Worm (Caenorhabditis elegans): Measurements from ENCODE around the gene ZK1236.9.

ZK1236.9 gene

DNA sequence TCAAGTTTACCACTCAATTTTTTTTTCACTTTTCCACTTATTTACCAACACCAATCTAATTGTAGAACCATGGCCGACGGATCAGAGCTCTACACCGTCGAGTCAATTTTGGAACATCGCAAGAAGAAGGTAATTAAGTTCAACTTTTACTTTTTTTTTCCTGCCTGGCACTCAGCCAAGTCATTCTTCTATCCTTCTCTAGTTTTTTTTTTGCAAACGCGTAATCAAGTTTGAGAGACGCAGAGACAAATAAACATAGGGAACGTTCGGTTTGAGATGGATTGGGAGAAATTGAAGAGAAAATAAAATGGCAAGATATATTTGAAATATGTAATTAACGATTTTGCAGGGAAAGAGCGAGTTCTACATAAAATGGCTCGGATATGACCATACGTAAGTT is 8.7 kb downstream of the ZK1236.9 start, which contains the start of gene cec-1:
Gene cec-1, plus strand, starts transcription at position 63 of the 400 bp plus-strand sequence.
- no peak for TF ChIP-seq Y53G8AR.9 (GFP tag; conservative IDR thresholded peaks at IDR 0.05)
- peak; percentile 16 for TF ChIP-seq lin-40 (tag; optimal IDR thresholded peaks at IDR 0.05)

DNA sequence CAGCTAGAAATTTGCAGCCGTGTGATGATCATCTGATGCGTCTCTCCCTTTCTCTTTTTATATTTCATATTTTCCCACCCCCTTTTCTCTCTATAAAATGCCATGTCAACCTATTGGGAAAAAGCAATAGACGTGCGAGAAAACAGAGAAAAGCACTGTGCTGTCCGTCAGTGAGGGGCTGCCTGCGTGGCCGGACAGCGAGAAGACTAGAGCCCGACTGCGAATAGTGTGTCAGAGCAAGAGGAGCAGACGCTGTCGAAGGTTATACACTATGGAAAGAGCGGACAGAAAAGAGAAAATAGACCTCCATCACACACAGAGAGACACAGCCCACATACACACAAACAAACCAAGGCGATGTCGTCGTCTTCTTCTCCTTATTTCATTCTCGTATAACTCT is 9.9 kb downstream of the ZK1236.9 start:
- TF ChIP-seq D2030.7 (GFP tag; IDR thresholded peaks at IDR 0.05) (no peak), atf-7 (tag; optimal IDR thresholded peaks at IDR 0.05) (peak; percentile 34), snpc-4 (GFP tag; optimal IDR thresholded peaks at IDR 0.05) (no peak), snpc-4 (tag; optimal IDR thresholded peaks at IDR 0.05) (peak; percentile 22 to 64 (median 59)), ceh-79 (tag; optimal IDR thresholded peaks at IDR 0.05) (no peak), F52B5.7 (tag; optimal IDR thresholded peaks at IDR 0.05) (no peak), F57A8.1 (GFP tag; optimal IDR thresholded peaks at IDR 0.05) (no peak), lin-40 (tag; optimal IDR thresholded peaks at IDR 0.05) (peak; percentile 74), ztf-28 (GFP tag; IDR thresholded peaks at IDR 0.05) (no peak), somi-1 (GFP tag; optimal IDR thresholded peaks at IDR 0.05) (peak; percentile 32), nhr-179 (tag; optimal IDR thresholded peaks at IDR 0.05) (no peak), fkh-3 (tag; optimal IDR thresholded peaks at IDR 0.05) (no peak), Y56A3A.18 (GFP tag; IDR thresholded peaks at IDR 0.05) (peak; percentile 65; the same call in 1 of the 2 replicates), sea-2 (GFP tag; IDR thresholded peaks at IDR 0.05) (no peak), snpc-1.1 (tag; optimal IDR thresholded peaks at IDR 0.05; ENCODE audit: insufficient read depth) (peak; percentile 27), ama-1 (optimal IDR thresholded peaks at IDR 0.05) (no peak), ama-1 (GFP tag; optimal IDR thresholded peaks at IDR 0.05) (no peak), ceh-91 (GFP tag; IDR thresholded peaks at IDR 0.05) (no peak), Y53F4B.3 (GFP tag; IDR thresholded peaks at IDR 0.05) (no peak), nhr-27 (tag; optimal IDR thresholded peaks at IDR 0.05) (no peak), F33H1.4 (GFP tag; IDR thresholded peaks at IDR 0.05) (no peak), hsf-1 (GFP tag; IDR thresholded peaks at IDR 0.05) (no peak), nfya-2 (GFP tag; IDR thresholded peaks at IDR 0.05) (no peak), ztf-6 (GFP tag; IDR thresholded peaks at IDR 0.05) (no peak), rpc-1 (optimal IDR thresholded peaks at IDR 0.05) (no peak), rpc-1 (tag; optimal IDR thresholded peaks at IDR 0.05) (no peak), ccch-3 (GFP tag; optimal IDR thresholded peaks at IDR 0.05) (no peak), F22D6.2 (tag; optimal IDR thresholded peaks at IDR 0.05) (peak; percentile 35), ceh-40 (GFP tag; IDR thresholded peaks at IDR 0.05) (no peak), cebp-2 (GFP tag; IDR thresholded peaks at IDR 0.05) (no peak), lsl-1 (GFP tag; optimal IDR thresholded peaks at IDR 0.05) (no peak), bed-2 (GFP tag; IDR thresholded peaks at IDR 0.05) (no peak), mel-28 (tag; optimal IDR thresholded peaks at IDR 0.05; ENCODE audit: borderline replicate concordance) (no peak), repo-1 (tag; optimal IDR thresholded peaks at IDR 0.05) (peak; percentile 46), let-607 (tag; optimal IDR thresholded peaks at IDR 0.05) (peak; percentile 90 to 92), rec-8 (tag; optimal IDR thresholded peaks at IDR 0.05) (no peak), sptf-2 (GFP tag; optimal IDR thresholded peaks at IDR 0.05) (no peak), attf-3 (GFP tag; conservative IDR thresholded peaks at IDR 0.05) (peak; percentile 47; the same call in 1 of the 2 replicates), F49E8.2 (tag; optimal IDR thresholded peaks at IDR 0.05; ENCODE audit: insufficient read depth) (no peak), F39B2.1 (GFP tag; IDR thresholded peaks at IDR 0.05) (0 out of 2 replicates have a peak, but pooled peaks have one; percentile 50), egrh-3 (GFP tag; IDR thresholded peaks at IDR 0.05) (peak; percentile 41), mes-4 (tag; optimal IDR thresholded peaks at IDR 0.05) (no peak), ekl-4 (GFP tag; IDR thresholded peaks at IDR 0.05) (peak; percentile 58; the same call in 1 of the 2 replicates), madf-6 (GFP tag; IDR thresholded peaks at IDR 0.05) (no peak), hrde-1 (tag; optimal IDR thresholded peaks at IDR 0.05; ENCODE audit: borderline replicate concordance) (no peak), snpc-3.4 (tag; optimal IDR thresholded peaks at IDR 0.05) (no peak)
